Fruit fly (Drosophila melanogaster) whole organism, embryonic: ENCODE measurements around the gene CG8136.

Source experiments
- ATbp ChIP-seq: fragments of 200-800 bp; sonication (Bioruptor generic); optimal IDR thresholded peaks from 2 replicates; lab custom pipeline; 2017; ENCODE audit warnings: missing biosample characterization, mild to moderate bottlenecking, missing genetic modification characterization, missing genetic modification reagents
- Antp ChIP-seq: fragments of 200-800 bp; sonication (Bioruptor generic); optimal IDR thresholded peaks from 3 replicates; lab custom pipeline; 2016; ENCODE audit warnings: missing biosample characterization, missing genetic modification characterization
- CG10462 ChIP-seq: fragments of 200-800 bp; sonication (Bioruptor generic); optimal IDR thresholded peaks from 2 replicates; lab custom pipeline; 2016; ENCODE audit warnings: missing biosample characterization, missing genetic modification characterization
- CG11085 ChIP-seq: fragments of 200-800 bp; sonication (Bioruptor generic); IDR thresholded peaks from 2 replicates; pipeline ENCODE4 v1.3.6; 2022; ENCODE audit warnings: missing biosample characterization, missing genetic modification characterization
- CG1647 ChIP-seq: fragments of 200-800 bp; sonication (Bioruptor generic); optimal IDR thresholded peaks from 3 replicates; lab custom pipeline; 2016; ENCODE audit warnings: missing biosample characterization, missing genetic modification characterization
- CG34376 ChIP-seq: fragments of 200-800 bp; sonication (Bioruptor generic); optimal IDR thresholded peaks from 2 replicates; lab custom pipeline; 2018; ENCODE audit warnings: missing biosample characterization, mild to moderate bottlenecking, missing genetic modification characterization
- NFAT ChIP-seq: fragments of 200-800 bp; sonication (Bioruptor generic); IDR thresholded peaks from 2 replicates; pipeline ENCODE4 v1.3.6; 2022; ENCODE audit warnings: missing biosample characterization, missing genetic modification characterization
- PHDP ChIP-seq: fragments of 200-800 bp; sonication (Bioruptor generic); optimal IDR thresholded peaks from 3 replicates; lab custom pipeline; 2018; ENCODE audit warnings: missing biosample characterization, mild to moderate bottlenecking, missing genetic modification characterization, moderate library complexity
- Rfx ChIP-seq: fragments of 200-800 bp; sonication (Bioruptor generic); IDR thresholded peaks from 2 replicates; pipeline ENCODE4 v1.3.6; 2022; ENCODE audit warnings: missing biosample characterization, missing genetic modification characterization
- Sox102F ChIP-seq: fragments of 200-800 bp; sonication (Bioruptor generic); optimal IDR thresholded peaks from 2 replicates; lab custom pipeline; 2018; ENCODE audit warnings: missing biosample characterization, mild to moderate bottlenecking, missing genetic modification characterization, moderate library complexity
- dm ChIP-seq: fragments of 200-800 bp; sonication (Bioruptor generic); optimal IDR thresholded peaks from 3 replicates; lab custom pipeline; 2016; ENCODE audit warnings: missing biosample characterization, missing genetic modification characterization
- mam ChIP-seq: fragments of 200-800 bp; sonication (Bioruptor generic); optimal IDR thresholded peaks from 3 replicates; lab custom pipeline; 2016; ENCODE audit warnings: missing biosample characterization, missing genetic modification characterization

The CG8136 gene

DNA sequence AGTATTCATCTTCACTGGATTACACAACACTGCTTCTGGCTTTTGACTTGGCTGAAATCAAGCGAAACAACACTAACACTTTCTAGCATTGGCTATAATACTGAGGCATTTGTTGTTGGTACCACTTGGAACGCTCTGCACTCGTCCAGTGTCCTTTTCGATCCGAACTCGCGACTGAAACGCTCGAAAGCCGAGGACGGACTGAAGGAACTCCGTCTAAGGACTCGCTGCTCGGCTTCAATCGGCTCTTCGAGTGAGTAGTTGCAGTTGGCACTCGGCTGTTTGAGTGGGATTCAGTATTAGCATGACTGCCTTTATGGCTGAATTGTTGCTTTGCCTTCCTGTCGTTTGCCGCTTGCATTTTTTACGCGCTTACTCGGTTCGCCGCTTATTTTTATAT is 46.8 kb downstream of the CG8136 start, which contains the start of the genes CG34135 and CG11768 (continued):
- TF ChIP-seq Sox102F (GFP tag; lab: Kevin White, UChicago) (no peak), Antp (GFP tag; lab: Kevin White, UChicago) (no peak)

DNA sequence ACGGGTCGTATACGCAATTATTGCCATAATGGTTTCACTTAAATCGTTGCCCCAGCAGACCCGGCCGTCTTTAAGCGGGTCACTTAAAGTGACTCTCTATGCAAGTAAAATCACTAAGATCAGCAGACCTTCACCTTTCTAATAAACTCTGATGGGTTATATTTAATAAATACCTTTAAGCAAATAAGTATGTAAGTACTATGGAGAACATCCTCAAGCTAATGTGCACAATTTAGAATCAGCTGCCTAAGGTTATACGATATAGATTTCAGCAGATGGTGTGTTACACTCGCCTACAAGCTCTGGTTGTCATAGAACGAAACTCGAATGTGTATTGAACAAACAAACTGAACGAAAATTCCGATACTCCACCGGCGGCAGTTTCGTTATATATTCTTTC is 47.9 kb downstream of the CG8136 start, which contains the start of gene CG8236:
CG8236 (plus strand) TSS at position 301 of the 400 bp plus-strand sequence.
- TF ChIP-seq CG34376 (GFP tag; lab: Kevin White, UChicago) (no peak), PHDP (tag; lab: Kevin White, UChicago) (no peak), NFAT (GFP tag; lab: Robert Waterston, UW) (no peak), dm (no peak), Rfx (no peak)
- TF ChIP-seq, all 482 proteins: peak for 0

DNA sequence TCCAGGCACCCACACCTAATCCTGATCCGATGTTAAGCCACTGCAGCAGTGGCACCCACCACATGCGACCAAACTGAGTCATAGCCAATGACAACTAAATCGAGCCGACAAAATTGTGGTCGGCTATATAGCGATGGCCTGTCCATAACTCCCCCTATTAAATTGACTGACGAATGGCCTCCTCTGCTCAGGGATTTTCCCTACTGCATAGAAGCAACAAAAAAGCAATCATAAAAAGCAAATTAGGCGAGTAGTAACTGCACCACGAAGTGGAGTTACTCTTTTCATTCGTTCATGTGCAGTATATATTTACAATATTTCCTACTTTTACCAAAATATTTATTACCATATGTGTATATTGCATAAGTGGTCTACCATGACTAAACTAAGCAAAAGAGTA is 51.4 kb downstream of the CG8136 start, which contains the start of gene CG13318:
CG13318 (minus strand) TSS at position 101 of the 400 bp plus-strand sequence.
- TF ChIP-seq CG10462 (no peak), CG11085 (GFP tag; lab: Robert Waterston, UW) (no peak), ATbp (GFP tag; lab: Kevin White, UChicago) (no peak), CG1647 (no peak), mam (GFP tag; lab: Kevin White, UChicago) (no peak)
- TF ChIP-seq, all 482 proteins: peak for 0
